Worm (Caenorhabditis elegans) whole organism, young adult: Measurements from ENCODE around the gene T05H10.8.
A peak's percentile ranks its signal among the peaks of the same experiment; 100 is the strongest.

ENCODE experiments used
- B0019.2 ChIP-seq: fragments of 200-800 bp; sonication (Bioruptor generic); conservative IDR thresholded peaks from 2 replicates; pipeline ENCODE4 v1.3.6; 2022; ENCODE audit warnings: missing genetic modification reagents, missing genetic modification characterization, missing compliant biosample characterization
- B0261.1 ChIP-seq: sonication (generic microtip); optimal IDR thresholded peaks from 2 replicates; lab custom pipeline; 2016; ENCODE audit warnings: mild to moderate bottlenecking, missing genetic modification characterization, moderate library complexity, missing compliant biosample characterization
- F39B2.1 ChIP-seq: fragments of 200-800 bp; sonication (Bioruptor generic); IDR thresholded peaks from 2 replicates; pipeline ENCODE4 v1.3.6; 2022; ENCODE audit warnings: missing genetic modification reagents, missing genetic modification characterization, missing compliant biosample characterization
- F55B11.4 ChIP-seq: sonication (generic microtip); optimal IDR thresholded peaks from 2 replicates; lab custom pipeline; 2016; ENCODE audit warnings: missing compliant biosample characterization, missing genetic modification characterization, borderline replicate concordance; ENCODE audit not compliant: insufficient read depth
- F57A8.1 ChIP-seq: fragments of 200-800 bp; sonication (Bioruptor generic); optimal IDR thresholded peaks from 2 replicates; lab custom pipeline; 2018; ENCODE audit warnings: mild to moderate bottlenecking, missing genetic modification characterization, moderate library complexity, missing compliant biosample characterization
- K11D2.4 ChIP-seq: fragments of 200-800 bp; sonication (Bioruptor generic); IDR thresholded peaks from 2 replicates; pipeline ENCODE4 v1.3.6; 2022; ENCODE audit warnings: missing genetic modification reagents, missing genetic modification characterization, missing compliant biosample characterization
- T07F8.4 ChIP-seq: sonication (generic microtip); optimal IDR thresholded peaks from 2 replicates; lab custom pipeline; 2016; ENCODE audit warnings: mild to moderate bottlenecking, missing genetic modification characterization, moderate library complexity, missing compliant biosample characterization
- T26A5.8 ChIP-seq: sonication (generic microtip); optimal IDR thresholded peaks from 2 replicates; lab custom pipeline; 2016; ENCODE audit warnings: missing genetic modification characterization, missing compliant biosample characterization
- Y95B8A.8 ChIP-seq: fragments of 200-800 bp; sonication (Bioruptor generic); IDR thresholded peaks from 2 replicates; pipeline ENCODE4 v1.3.6; 2022; ENCODE audit warnings: missing genetic modification reagents, missing genetic modification characterization, missing compliant biosample characterization
- ZK185.1 ChIP-seq: sonication (generic microtip); optimal IDR thresholded peaks from 2 replicates; lab custom pipeline; 2016; ENCODE audit warnings: mild to moderate bottlenecking, missing genetic modification characterization, missing compliant biosample characterization; ENCODE audit not compliant: poor library complexity, severe bottlenecking
- aptf-2 ChIP-seq: fragments of 200-800 bp; sonication (Bioruptor generic); conservative IDR thresholded peaks from 2 replicates; pipeline ENCODE4 v1.3.6; 2022; ENCODE audit warnings: missing genetic modification reagents, missing genetic modification characterization, missing compliant biosample characterization
- aptf-3 ChIP-seq: fragments of 200-800 bp; sonication (Bioruptor generic); IDR thresholded peaks from 2 replicates; pipeline ENCODE4 v1.3.6; 2022; ENCODE audit warnings: missing genetic modification characterization, missing compliant biosample characterization
- athp-1 ChIP-seq: sonication (generic microtip); optimal IDR thresholded peaks from 2 replicates; lab custom pipeline; 2017; ENCODE audit warnings: mild to moderate bottlenecking, missing genetic modification characterization, missing compliant biosample characterization
- bed-2 ChIP-seq: fragments of 200-800 bp; sonication (Bioruptor generic); IDR thresholded peaks from 2 replicates; pipeline ENCODE4 v1.3.6; 2022; ENCODE audit warnings: missing genetic modification reagents, missing genetic modification characterization, missing compliant biosample characterization
- ccch-3 ChIP-seq: fragments of 200-800 bp; sonication (Bioruptor generic); optimal IDR thresholded peaks from 2 replicates; lab custom pipeline; 2018; ENCODE audit warnings: mild to moderate bottlenecking, missing genetic modification characterization, missing compliant biosample characterization
- cebp-1 ChIP-seq, 2 experiments: fragments of 200-800 bp in 1 of 2; sonication (Bioruptor generic) in 1 of 2; sonication (generic microtip) in 1 of 2; IDR thresholded peaks in 1 of 2; optimal IDR thresholded peaks in 1 of 2; 2 replicates each; pipeline versions ENCODE4 v1.3.6 to Lab custom; 2017 to 2022; ENCODE audit warnings: missing compliant biosample characterization in 2 of 2, missing genetic modification characterization in 2 of 2, mild to moderate bottlenecking in 1 of 2, missing genetic modification reagents in 1 of 2, moderate library complexity in 1 of 2
- cebp-2 ChIP-seq: fragments of 200-800 bp; sonication (Bioruptor generic); IDR thresholded peaks from 2 replicates; pipeline ENCODE4 v1.3.6; 2022; ENCODE audit warnings: missing genetic modification characterization, missing compliant biosample characterization
- ceh-27 ChIP-seq: fragments of 200-800 bp; sonication (Bioruptor generic); optimal IDR thresholded peaks from 2 replicates; lab custom pipeline; 2018; ENCODE audit warnings: mild to moderate bottlenecking, missing genetic modification characterization, moderate library complexity, missing compliant biosample characterization
- ceh-79 ChIP-seq: sonication (generic microtip); optimal IDR thresholded peaks from 2 replicates; lab custom pipeline; 2017; ENCODE audit warnings: mild to moderate bottlenecking, missing genetic modification characterization, missing compliant biosample characterization
- ceh-91 ChIP-seq: fragments of 200-800 bp; sonication (Bioruptor generic); IDR thresholded peaks from 2 replicates; pipeline ENCODE4 v1.3.6; 2022; ENCODE audit warnings: missing genetic modification reagents, missing genetic modification characterization, missing compliant biosample characterization
- die-1 ChIP-seq: sonication (generic microtip); optimal IDR thresholded peaks from 2 replicates; lab custom pipeline; 2016; ENCODE audit warnings: missing genotype, mild to moderate bottlenecking, missing genetic modification characterization, missing compliant biosample characterization
- dox-1 ChIP-seq: fragments of 200-800 bp; sonication (Bioruptor generic); IDR thresholded peaks from 2 replicates; pipeline ENCODE4 v1.3.6; 2022; ENCODE audit warnings: missing genetic modification reagents, missing genetic modification characterization, missing compliant biosample characterization
- dpl-1 ChIP-seq: fragments of 150-350 bp; optimal IDR thresholded peaks from 2 replicates; lab custom pipeline; 2014; ENCODE audit warnings: missing biosample characterization, missing genetic modification reagents, missing genetic modification characterization
- egrh-3 ChIP-seq: fragments of 200-800 bp; sonication (Bioruptor generic); IDR thresholded peaks from 2 replicates; pipeline ENCODE4 v1.3.6; 2022; ENCODE audit warnings: missing genetic modification reagents, missing genetic modification characterization, missing compliant biosample characterization
- ets-4 ChIP-seq: fragments of 200-800 bp; sonication (Bioruptor generic); optimal IDR thresholded peaks from 2 replicates; lab custom pipeline; 2018; ENCODE audit warnings: mild to moderate bottlenecking, missing genetic modification characterization, missing compliant biosample characterization
- him-1 ChIP-seq: sonication (generic microtip); optimal IDR thresholded peaks from 2 replicates; lab custom pipeline; 2016; ENCODE audit warnings: missing genotype, missing genetic modification reagents, missing genetic modification characterization, missing compliant biosample characterization
- hrde-1 ChIP-seq: sonication (generic microtip); optimal IDR thresholded peaks from 2 replicates; lab custom pipeline; 2016; ENCODE audit warnings: missing genetic modification characterization, mild to moderate bottlenecking, missing compliant biosample characterization, moderate library complexity, missing genotype, missing genetic modification reagents, borderline replicate concordance
- lag-1 ChIP-seq: fragments of 200-800 bp; sonication (Bioruptor generic); IDR thresholded peaks from 2 replicates; pipeline ENCODE4 v1.3.6; 2022; ENCODE audit warnings: missing genetic modification reagents, missing genetic modification characterization, missing compliant biosample characterization
- let-526 ChIP-seq: fragments of 200-800 bp; sonication (Bioruptor generic); IDR thresholded peaks from 2 replicates; pipeline ENCODE4 v1.3.6; 2022; ENCODE audit warnings: missing genetic modification reagents, missing genetic modification characterization, missing compliant biosample characterization
- lin-26 ChIP-seq: fragments of 200-800 bp; sonication (Bioruptor generic); IDR thresholded peaks from 2 replicates; pipeline ENCODE4 v1.3.6; 2022; ENCODE audit warnings: missing genetic modification reagents, missing genetic modification characterization, missing compliant biosample characterization
- lin-40 ChIP-seq: sonication (generic microtip); optimal IDR thresholded peaks from 2 replicates; lab custom pipeline; 2016; ENCODE audit warnings: missing genetic modification characterization, mild to moderate bottlenecking, missing compliant biosample characterization, missing genotype, missing genetic modification reagents
- mel-28 ChIP-seq: sonication (generic microtip); optimal IDR thresholded peaks from 2 replicates; lab custom pipeline; 2016; ENCODE audit warnings: borderline replicate concordance, mild to moderate bottlenecking, missing genetic modification characterization, missing compliant biosample characterization
- mes-4 ChIP-seq: sonication (generic microtip); optimal IDR thresholded peaks from 2 replicates; lab custom pipeline; 2016; ENCODE audit warnings: missing genotype, missing genetic modification characterization, missing compliant biosample characterization
- nfyb-1 ChIP-seq: fragments of 200-800 bp; sonication (Bioruptor generic); IDR thresholded peaks from 2 replicates; pipeline ENCODE4 v1.3.6; 2022; ENCODE audit warnings: missing genetic modification reagents, missing genetic modification characterization, missing compliant biosample characterization
- nhr-90 ChIP-seq: sonication (generic microtip); optimal IDR thresholded peaks from 2 replicates; lab custom pipeline; 2016; ENCODE audit warnings: missing genotype, mild to moderate bottlenecking, missing genetic modification characterization, missing compliant biosample characterization
- repo-1 ChIP-seq: sonication (generic microtip); optimal IDR thresholded peaks from 2 replicates; lab custom pipeline; 2017; ENCODE audit warnings: mild to moderate bottlenecking, missing genetic modification characterization, missing compliant biosample characterization
- sdz-38 ChIP-seq: sonication (generic microtip); optimal IDR thresholded peaks from 2 replicates; lab custom pipeline; 2016; ENCODE audit warnings: missing genotype, missing genetic modification characterization, missing compliant biosample characterization
- snpc-1.1 ChIP-seq: sonication (generic microtip); optimal IDR thresholded peaks from 2 replicates; lab custom pipeline; 2017; ENCODE audit warnings: missing genetic modification characterization, mild to moderate bottlenecking, missing compliant biosample characterization, antibody characterized with exemption, moderate library complexity, missing genotype, missing genetic modification reagents; ENCODE audit not compliant: insufficient read depth
- somi-1 ChIP-seq: fragments of 200-800 bp; sonication (Bioruptor generic); optimal IDR thresholded peaks from 2 replicates; lab custom pipeline; 2018; ENCODE audit warnings: mild to moderate bottlenecking, missing genetic modification characterization, missing compliant biosample characterization
- sptf-2 ChIP-seq: fragments of 200-800 bp; sonication (Bioruptor generic); optimal IDR thresholded peaks from 2 replicates; lab custom pipeline; 2018; ENCODE audit warnings: mild to moderate bottlenecking, missing genetic modification characterization, missing compliant biosample characterization
- zfh-2 ChIP-seq: fragments of 200-800 bp; sonication (Bioruptor generic); conservative IDR thresholded peaks from 2 replicates; pipeline ENCODE4 v1.3.6; 2022; ENCODE audit warnings: missing genetic modification reagents, missing genetic modification characterization, missing compliant biosample characterization
- zim-3 ChIP-seq: sonication (generic microtip); optimal IDR thresholded peaks from 2 replicates; lab custom pipeline; 2017; ENCODE audit warnings: mild to moderate bottlenecking, missing genetic modification characterization, moderate library complexity, missing compliant biosample characterization
- ztf-25 ChIP-seq: fragments of 200-800 bp; sonication (Bioruptor generic); IDR thresholded peaks from 2 replicates; pipeline ENCODE4 v1.3.6; 2022; ENCODE audit warnings: missing genetic modification reagents, missing genetic modification characterization, missing compliant biosample characterization
- ztf-26 ChIP-seq: sonication (generic microtip); optimal IDR thresholded peaks from 2 replicates; lab custom pipeline; 2017; ENCODE audit warnings: missing genetic modification characterization, missing compliant biosample characterization

The T05H10.8 gene

ce11 chrII:8091528-8091927 lies 32.7 kb downstream of the T05H10.8 start (continued):
- no peak for TF ChIP-seq sptf-2 (GFP tag; lab: Kevin White, UChicago)
- no peak for TF ChIP-seq ccch-3 (GFP tag; lab: Kevin White, UChicago)
- no peak for TF ChIP-seq somi-1 (GFP tag; lab: Kevin White, UChicago)
- TF ChIP-seq aptf-3 (GFP tag; lab: Robert Waterston, UW): no peak
- TF ChIP-seq dpl-1 (GFP tag; lab: Kevin White, UChicago): no peak
- no peak for TF ChIP-seq mes-4 (tag; lab: Kevin White, UChicago)
- TF ChIP-seq ztf-25 (GFP tag; lab: Robert Waterston, UW): no peak
- 0 out of 2 replicates have a peak, but pooled peaks have one; percentile 38 for TF ChIP-seq F39B2.1
- no peak for TF ChIP-seq zfh-2
- no peak for TF ChIP-seq K11D2.4 (GFP tag; lab: Robert Waterston, UW)
- no peak; the same call in 1 of the 2 replicates for TF ChIP-seq ceh-91 (GFP tag; lab: Robert Waterston, UW)

- TF ChIP-seq F57A8.1: no peak
- TF ChIP-seq ZK185.1 (tag; lab: Kevin White, UChicago): no peak
- TF ChIP-seq ztf-26: no peak
- no peak for TF ChIP-seq aptf-2 (GFP tag; lab: Robert Waterston, UW)
- no peak for TF ChIP-seq nhr-90 (tag; lab: Kevin White, UChicago)
- no peak for TF ChIP-seq lin-40 (tag; lab: Kevin White, UChicago)
- no peak for TF ChIP-seq T26A5.8
- no peak for TF ChIP-seq ceh-91 (GFP tag; lab: Robert Waterston, UW)
- no peak for TF ChIP-seq cebp-2 (GFP tag; lab: Robert Waterston, UW)
- TF ChIP-seq hrde-1 (tag; lab: Kevin White, UChicago): no peak
- TF ChIP-seq die-1 (tag; lab: Kevin White, UChicago): no peak
- no peak for TF ChIP-seq zim-3 (tag; lab: Kevin White, UChicago)
- TF ChIP-seq nfyb-1: no peak
- TF ChIP-seq let-526 (GFP tag; lab: Robert Waterston, UW): no peak
- TF ChIP-seq zfh-2: no peak
- no peak for TF ChIP-seq dox-1 (GFP tag; lab: Robert Waterston, UW)
- TF ChIP-seq ceh-79: no peak
- TF ChIP-seq athp-1 (tag; lab: Kevin White, UChicago): no peak
These were observed 33.7 kb downstream of the T05H10.8 start, which contains the start of gene ltd-1 for ce11 chrII:8092537-8092936. ltd-1 (minus strand) TSS chrII:8092754.

- TF ChIP-seq lag-1 (GFP tag; lab: Robert Waterston, UW) (no peak), lin-26 (no peak), mes-4 (tag; lab: Kevin White, UChicago) (no peak), ccch-3 (GFP tag; lab: Kevin White, UChicago) (no peak), repo-1 (tag; lab: Kevin White, UChicago) (no peak), B0019.2 (GFP tag; lab: Robert Waterston, UW) (no peak), mel-28 (tag; lab: Kevin White, UChicago) (no peak), zfh-2 (no peak), ets-4 (GFP tag; lab: Kevin White, UChicago) (no peak), snpc-1.1 (tag; lab: Kevin White, UChicago) (no peak), Y95B8A.8 (GFP tag; lab: Robert Waterston, UW) (no peak)
These were observed 34.4 kb downstream of the T05H10.8 start for ce11 chrII:8093283-8093682.

- TF ChIP-seq cebp-2 (GFP tag; lab: Robert Waterston, UW): no peak
- no peak for TF ChIP-seq repo-1 (tag; lab: Kevin White, UChicago)
- no peak for TF ChIP-seq T07F8.4
- TF ChIP-seq ceh-27 (GFP tag; lab: Kevin White, UChicago): no peak
- TF ChIP-seq egrh-3 (GFP tag; lab: Robert Waterston, UW): no peak
- TF ChIP-seq F55B11.4 (tag; lab: Kevin White, UChicago): no peak
- TF ChIP-seq him-1 (tag; lab: Kevin White, UChicago): no peak
- TF ChIP-seq sdz-38 (tag; lab: Kevin White, UChicago): no peak
- TF ChIP-seq sptf-2 (GFP tag; lab: Kevin White, UChicago): no peak
- TF ChIP-seq B0261.1 (tag; lab: Kevin White, UChicago): no peak
- TF ChIP-seq cebp-1 (GFP tag; IDR thresholded peaks at IDR 0.05; lab: Robert Waterston, UW): no peak
- TF ChIP-seq cebp-1 (tag; optimal IDR thresholded peaks at IDR 0.05; lab: Kevin White, UChicago): no peak
- TF ChIP-seq lin-40 (tag; lab: Kevin White, UChicago): no peak
- TF ChIP-seq somi-1 (GFP tag; lab: Kevin White, UChicago): no peak
- TF ChIP-seq bed-2 (GFP tag; lab: Robert Waterston, UW): no peak
These were observed 35.0 kb downstream of the T05H10.8 start for ce11 chrII:8093914-8094313.
